Fruit fly (Drosophila melanogaster) whole organism, embryonic: ENCODE results near the gene CG31948.

Source experiments
- CG10321 ChIP-seq: fragments of 200-800 bp; sonication (Bioruptor generic); IDR thresholded peaks from 2 replicates; pipeline ENCODE4 v1.3.6; 2022; ENCODE audit warnings: missing biosample characterization, missing genetic modification characterization
- CG10543 ChIP-seq: fragments of 200-800 bp; sonication (Bioruptor generic); optimal IDR thresholded peaks from 3 replicates; lab custom pipeline; 2017; ENCODE audit warnings: missing biosample characterization, mild to moderate bottlenecking, missing genetic modification characterization, moderate library complexity
- CG11504 ChIP-seq: fragments of 200-800 bp; sonication (Bioruptor generic); optimal IDR thresholded peaks from 3 replicates; lab custom pipeline; 2019; ENCODE audit warnings: missing biosample characterization, mild to moderate bottlenecking, missing genetic modification characterization, moderate library complexity
- CG11723 ChIP-seq: fragments of 200-800 bp; sonication (Bioruptor generic); optimal IDR thresholded peaks from 2 replicates; lab custom pipeline; 2017; ENCODE audit warnings: missing biosample characterization, mild to moderate bottlenecking, missing genetic modification characterization
- CG12155 ChIP-seq: fragments of 200-800 bp; sonication (Bioruptor generic); optimal IDR thresholded peaks from 3 replicates; lab custom pipeline; 2016; ENCODE audit warnings: missing biosample characterization, missing genetic modification characterization
- CG13287 ChIP-seq: fragments of 200-800 bp; sonication (Bioruptor generic); IDR thresholded peaks from 2 replicates; pipeline ENCODE4 v1.3.6; 2022; ENCODE audit warnings: missing biosample characterization, missing genetic modification characterization; ENCODE audit not compliant: partially characterized antibody
- CG13424 ChIP-seq: fragments of 200-800 bp; sonication (Bioruptor generic); optimal IDR thresholded peaks from 2 replicates; lab custom pipeline; 2019; ENCODE audit warnings: missing biosample characterization, mild to moderate bottlenecking, missing genetic modification characterization, moderate library complexity
- CG15514 ChIP-seq: fragments of 200-800 bp; sonication (Bioruptor generic); optimal IDR thresholded peaks from 3 replicates; lab custom pipeline; 2017; ENCODE audit warnings: missing biosample characterization, missing genetic modification characterization, mild to moderate bottlenecking, moderate library complexity, missing genetic modification reagents
- CG1647 ChIP-seq: fragments of 200-800 bp; sonication (Bioruptor generic); optimal IDR thresholded peaks from 3 replicates; lab custom pipeline; 2016; ENCODE audit warnings: missing biosample characterization, missing genetic modification characterization
- CG16815 ChIP-seq: fragments of 200-800 bp; sonication (Bioruptor generic); optimal IDR thresholded peaks from 3 replicates; lab custom pipeline; 2017; ENCODE audit warnings: missing biosample characterization, mild to moderate bottlenecking, missing genetic modification characterization
- CG17829 ChIP-seq: fragments of 200-800 bp; optimal IDR thresholded peaks from 2 replicates; lab custom pipeline; 2019; ENCODE audit warnings: missing biosample characterization, mild to moderate bottlenecking, missing genetic modification characterization, moderate library complexity
- CG18599 ChIP-seq: fragments of 200-800 bp; sonication (Bioruptor generic); optimal IDR thresholded peaks from 3 replicates; lab custom pipeline; 2017; ENCODE audit warnings: missing biosample characterization, missing genetic modification characterization, mild to moderate bottlenecking, moderate library complexity, missing genetic modification reagents
- CG2116 ChIP-seq: fragments of 200-800 bp; sonication (Bioruptor generic); optimal IDR thresholded peaks from 3 replicates; lab custom pipeline; 2018; ENCODE audit warnings: missing biosample characterization, mild to moderate bottlenecking, missing genetic modification characterization
- CG2202 ChIP-seq: fragments of 200-800 bp; sonication (Bioruptor generic); optimal IDR thresholded peaks from 2 replicates; lab custom pipeline; 2018; ENCODE audit warnings: missing biosample characterization, mild to moderate bottlenecking, missing genetic modification characterization
- CG31365 ChIP-seq: fragments of 200-800 bp; sonication (Bioruptor generic); optimal IDR thresholded peaks from 2 replicates; lab custom pipeline; 2018; ENCODE audit warnings: missing biosample characterization, mild to moderate bottlenecking, missing genetic modification characterization
- CG31388 ChIP-seq: fragments of 200-800 bp; sonication (Bioruptor generic); optimal IDR thresholded peaks from 2 replicates; lab custom pipeline; 2016; ENCODE audit warnings: missing biosample characterization, missing genetic modification characterization
- CG33213 ChIP-seq: fragments of 200-800 bp; sonication (Bioruptor generic); optimal IDR thresholded peaks from 3 replicates; lab custom pipeline; 2016; ENCODE audit warnings: missing biosample characterization, missing genetic modification characterization
- CG34224 ChIP-seq: fragments of 200-800 bp; sonication (Bioruptor generic); IDR thresholded peaks from 3 replicates; pipeline ENCODE4 v1.3.6; 2022; ENCODE audit warnings: missing biosample characterization, missing genetic modification characterization; ENCODE audit not compliant: partially characterized antibody
- CG34422 ChIP-seq: fragments of 200-800 bp; sonication (Bioruptor generic); IDR thresholded peaks from 3 replicates; pipeline ENCODE4 v1.3.6; 2022; ENCODE audit warnings: missing biosample characterization, missing genetic modification characterization
- CG3847 ChIP-seq: fragments of 200-800 bp; sonication (Bioruptor generic); IDR thresholded peaks from 2 replicates; pipeline ENCODE4 v1.3.6; 2022; ENCODE audit warnings: missing biosample characterization, missing genetic modification characterization
- CG5180 ChIP-seq: fragments of 200-800 bp; sonication (Bioruptor generic); optimal IDR thresholded peaks from 3 replicates; lab custom pipeline; 2017; ENCODE audit warnings: missing biosample characterization, missing genetic modification characterization, mild to moderate bottlenecking, moderate library complexity, missing genetic modification reagents
- CG6683 ChIP-seq: fragments of 200-800 bp; sonication (Bioruptor generic); optimal IDR thresholded peaks from 2 replicates; lab custom pipeline; 2017; ENCODE audit warnings: missing biosample characterization, mild to moderate bottlenecking, missing genetic modification characterization, missing genetic modification reagents
- CG6854 ChIP-seq: fragments of 200-800 bp; sonication (Bioruptor generic); optimal IDR thresholded peaks from 3 replicates; lab custom pipeline; 2017; ENCODE audit warnings: missing biosample characterization, mild to moderate bottlenecking, missing genetic modification characterization
- CG9817 ChIP-seq: fragments of 200-800 bp; sonication (Bioruptor generic); optimal IDR thresholded peaks from 2 replicates; lab custom pipeline; 2018; ENCODE audit warnings: missing biosample characterization, mild to moderate bottlenecking, missing genetic modification characterization, moderate library complexity
- Dad ChIP-seq: fragments of 200-800 bp; sonication (Bioruptor generic); optimal IDR thresholded peaks from 3 replicates; lab custom pipeline; 2016; ENCODE audit warnings: missing biosample characterization, missing genetic modification characterization
- Dbx ChIP-seq: fragments of 200-800 bp; sonication (Bioruptor generic); IDR thresholded peaks from 3 replicates; pipeline ENCODE4 v1.3.6; 2022; ENCODE audit warnings: missing biosample characterization, missing genetic modification characterization
- Doc2 ChIP-seq: fragments of 200-800 bp; sonication (Bioruptor generic); IDR thresholded peaks from 2 replicates; pipeline ENCODE4 v1.3.6; 2022; ENCODE audit warnings: missing biosample characterization, missing genetic modification characterization
- Dref ChIP-seq: fragments of 200-800 bp; sonication (Bioruptor generic); IDR thresholded peaks from 2 replicates; pipeline ENCODE4 v1.3.6; 2022; ENCODE audit warnings: missing biosample characterization, missing genetic modification characterization
- E2f2 ChIP-seq: fragments of 200-800 bp; sonication (Bioruptor generic); IDR thresholded peaks from 2 replicates; pipeline ENCODE4 v1.3.6; 2022; ENCODE audit warnings: missing biosample characterization, missing genetic modification characterization
- HLHmδ ChIP-seq: fragments of 200-800 bp; sonication (Bioruptor generic); optimal IDR thresholded peaks from 2 replicates; lab custom pipeline; 2018; ENCODE audit warnings: missing biosample characterization, mild to moderate bottlenecking, missing genetic modification characterization, moderate library complexity
- Med ChIP-seq: fragments of 200-800 bp; sonication (Bioruptor generic); peaks from one replicate; lab custom pipeline; 2016; ENCODE audit warnings: missing biosample characterization, missing genetic modification characterization, mild to moderate bottlenecking, inconsistent platforms, moderate library complexity
- Nf-YC ChIP-seq: fragments of 200-800 bp; optimal IDR thresholded peaks from 3 replicates; lab custom pipeline; 2019; ENCODE audit warnings: missing biosample characterization, mild to moderate bottlenecking, missing genetic modification characterization, moderate library complexity
- Rfx ChIP-seq: fragments of 200-800 bp; sonication (Bioruptor generic); IDR thresholded peaks from 2 replicates; pipeline ENCODE4 v1.3.6; 2022; ENCODE audit warnings: missing biosample characterization, missing genetic modification characterization
- TFAM ChIP-seq: fragments of 200-800 bp; sonication (Bioruptor generic); optimal IDR thresholded peaks from 2 replicates; lab custom pipeline; 2017; ENCODE audit warnings: missing biosample characterization, missing genetic modification characterization, inconsistent platforms
- cad ChIP-seq: fragments of >200 bp; optimal IDR thresholded peaks from 2 replicates; lab custom pipeline; 2017; ENCODE audit warnings: missing biosample characterization, missing genetic modification characterization
- chm ChIP-seq: fragments of 200-800 bp; sonication (Bioruptor generic); IDR thresholded peaks from 2 replicates; pipeline ENCODE4 v1.3.6; 2022; ENCODE audit warnings: missing biosample characterization, missing genetic modification characterization
- fu2 ChIP-seq: fragments of 200-800 bp; sonication (Bioruptor generic); optimal IDR thresholded peaks from 2 replicates; lab custom pipeline; 2016; ENCODE audit warnings: missing biosample characterization, missing genetic modification characterization
- gem ChIP-seq: fragments of 200-800 bp; sonication (Bioruptor generic); optimal IDR thresholded peaks from 2 replicates; lab custom pipeline; 2019; ENCODE audit warnings: missing biosample characterization, mild to moderate bottlenecking, missing genetic modification characterization, moderate library complexity
- lbe ChIP-seq: fragments of 200-800 bp; sonication (Bioruptor generic); optimal IDR thresholded peaks from 2 replicates; lab custom pipeline; 2016; ENCODE audit warnings: missing biosample characterization, mild to moderate bottlenecking, missing genetic modification characterization
- nom ChIP-seq: fragments of 200-800 bp; sonication (Bioruptor generic); optimal IDR thresholded peaks from 2 replicates; lab custom pipeline; 2017; ENCODE audit warnings: missing biosample characterization, missing genetic modification characterization, mild to moderate bottlenecking, moderate library complexity, missing genetic modification reagents
- p53 ChIP-seq: fragments of 200-800 bp; sonication (Bioruptor generic); optimal IDR thresholded peaks from 2 replicates; lab custom pipeline; 2016; ENCODE audit warnings: missing biosample characterization, missing genetic modification characterization
- repo ChIP-seq: fragments of 200-800 bp; sonication (Bioruptor generic); optimal IDR thresholded peaks from 2 replicates; lab custom pipeline; 2016; ENCODE audit warnings: missing biosample characterization, missing genetic modification characterization
- sens ChIP-seq: fragments of 200-800 bp; sonication (Bioruptor generic); peaks from one replicate; lab custom pipeline; 2016; ENCODE audit warnings: missing biosample characterization, missing genetic modification characterization
- sim ChIP-seq: fragments of 200-800 bp; sonication (Bioruptor generic); IDR thresholded peaks from 2 replicates; pipeline ENCODE4 v1.3.6; 2022; ENCODE audit warnings: missing biosample characterization, missing genetic modification characterization
- sob ChIP-seq: fragments of 200-800 bp; sonication (Bioruptor generic); IDR thresholded peaks from 2 replicates; pipeline ENCODE4 v1.3.6; 2022; ENCODE audit warnings: missing biosample characterization, missing genetic modification characterization
- sr ChIP-seq: fragments of 200-800 bp; sonication (Bioruptor generic); IDR thresholded peaks from 3 replicates; pipeline ENCODE4 v1.3.6; 2022; ENCODE audit warnings: missing biosample characterization, missing genetic modification characterization
- unc-4 ChIP-seq: fragments of 200-800 bp; sonication (Bioruptor generic); IDR thresholded peaks from 2 replicates; pipeline ENCODE4 v1.3.6; 2022; ENCODE audit warnings: missing biosample characterization, missing genetic modification characterization; ENCODE audit not compliant: partially characterized antibody
- usp ChIP-seq: fragments of >200 bp; optimal IDR thresholded peaks from 2 replicates; lab custom pipeline; 2017; ENCODE audit warnings: missing biosample characterization, missing genetic modification characterization
- wek ChIP-seq: fragments of 200-800 bp; sonication (Bioruptor generic); optimal IDR thresholded peaks from 3 replicates; lab custom pipeline; 2018; ENCODE audit warnings: missing biosample characterization, mild to moderate bottlenecking, missing genetic modification characterization, moderate library complexity

CG31948 gene

DNA sequence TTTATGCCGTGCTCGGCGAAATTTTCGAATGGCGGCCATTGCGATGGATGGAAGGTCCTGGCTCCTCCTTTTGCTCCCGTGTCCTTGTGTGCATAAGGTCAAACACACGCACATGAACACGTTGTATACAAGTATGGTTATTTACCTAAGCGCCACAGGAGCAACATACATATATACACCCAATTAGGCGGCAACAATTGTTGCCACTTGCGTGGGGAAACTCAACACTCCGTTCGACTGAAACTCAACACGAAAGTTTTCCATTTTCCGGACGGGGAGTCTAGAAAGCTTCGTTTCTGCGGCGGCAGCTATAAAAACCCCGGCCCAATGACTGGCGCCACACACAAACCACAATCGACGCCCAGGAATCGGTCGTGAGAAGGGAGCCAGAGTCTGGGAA lies 25.2 kb downstream of the CG31948 start, which contains the start of gene CG46448 (continued):
- TF ChIP-seq CG2116 (GFP tag; lab: Kevin White, UChicago): no peak
- TF ChIP-seq sob (GFP tag; lab: Robert Waterston, UW): no peak
- no peak for TF ChIP-seq CG6683 (GFP tag; lab: Kevin White, UChicago)
- TF ChIP-seq usp: no peak
- TF ChIP-seq Doc2 (GFP tag; lab: Robert Waterston, UW): no peak
- TF ChIP-seq CG18599 (GFP tag; lab: Kevin White, UChicago): no peak
- TF ChIP-seq cad: no peak
- no peak for TF ChIP-seq CG10321 (GFP tag; lab: Robert Waterston, UW)
- no peak for TF ChIP-seq TFAM
- peak; percentile 87 for TF ChIP-seq Nf-YC

DNA sequence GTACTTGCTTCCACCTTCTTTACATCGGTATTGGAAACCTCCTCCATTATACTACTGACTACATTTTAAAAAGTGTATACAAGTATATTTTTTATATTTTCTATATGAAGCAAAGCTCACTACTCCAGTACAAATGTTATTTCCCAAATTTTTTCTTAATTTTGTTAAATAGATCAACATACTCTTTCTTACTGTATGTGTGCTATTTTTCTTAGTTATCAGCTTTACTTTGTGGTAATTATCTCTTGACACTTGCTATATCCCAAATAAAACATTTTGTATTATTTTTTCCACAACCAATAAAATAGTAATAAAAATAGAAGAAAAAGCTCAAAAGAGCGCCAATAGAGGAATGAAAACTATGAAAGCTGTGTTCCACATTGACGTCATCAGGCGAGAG lies 25.9 kb downstream of the CG31948 start, which contains the start of gene CG43750:
CG43750 (minus strand) TSS at position 101 of the 400 bp plus-strand sequence.
- TF ChIP-seq gem (tag; lab: Kevin White, UChicago) (no peak), nom (no peak), CG31388 (no peak), Rfx (no peak), lbe (GFP tag; lab: Kevin White, UChicago) (no peak), CG12155 (GFP tag; lab: Kevin White, UChicago) (no peak), sim (GFP tag; lab: Robert Waterston, UW) (no peak), Dbx (GFP tag; lab: Robert Waterston, UW) (no peak), CG31365 (no peak), CG5180 (GFP tag; lab: Kevin White, UChicago) (no peak)

DNA sequence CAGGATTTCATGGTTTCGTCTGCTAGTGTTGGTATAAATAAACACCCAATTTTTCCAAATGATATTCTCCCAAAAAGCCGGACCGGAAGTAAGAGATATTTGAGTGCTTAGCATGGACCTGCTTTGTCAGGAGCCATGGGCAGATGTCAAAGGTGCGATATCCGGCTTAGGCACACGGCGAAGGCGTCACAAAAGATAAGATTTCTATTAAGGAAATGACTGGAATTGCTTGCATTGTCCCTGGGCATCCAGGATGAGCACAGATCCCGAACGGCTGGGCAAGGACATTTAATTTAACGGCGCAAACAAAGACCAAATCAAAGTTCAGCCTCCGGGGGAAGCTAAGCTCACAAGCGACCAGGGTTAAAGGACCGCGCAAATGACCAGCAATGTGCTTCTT lies 30.8 kb downstream of the CG31948 start, which contains the start of gene CG3557:
CG3557 (minus strand) TSS at position 101 of the 400 bp plus-strand sequence.
- TF ChIP-seq CG10543: no peak
- TF ChIP-seq CG11723 (GFP tag; lab: Kevin White, UChicago): no peak
- no peak for TF ChIP-seq CG6854
- no peak for TF ChIP-seq sr (GFP tag; lab: Robert Waterston, UW)
- TF ChIP-seq CG13424 (tag; lab: Kevin White, UChicago): no peak
- TF ChIP-seq CG18599 (GFP tag; lab: Kevin White, UChicago): no peak
- TF ChIP-seq fu2 (GFP tag; lab: Kevin White, UChicago): no peak
- no peak for TF ChIP-seq CG2202 (tag; lab: Kevin White, UChicago)
- TF ChIP-seq CG1647: no peak
- no peak for TF ChIP-seq HLHmδ
- TF ChIP-seq repo (GFP tag; lab: Kevin White, UChicago): no peak
- TF ChIP-seq, all 482 proteins: peak for 0

DNA sequence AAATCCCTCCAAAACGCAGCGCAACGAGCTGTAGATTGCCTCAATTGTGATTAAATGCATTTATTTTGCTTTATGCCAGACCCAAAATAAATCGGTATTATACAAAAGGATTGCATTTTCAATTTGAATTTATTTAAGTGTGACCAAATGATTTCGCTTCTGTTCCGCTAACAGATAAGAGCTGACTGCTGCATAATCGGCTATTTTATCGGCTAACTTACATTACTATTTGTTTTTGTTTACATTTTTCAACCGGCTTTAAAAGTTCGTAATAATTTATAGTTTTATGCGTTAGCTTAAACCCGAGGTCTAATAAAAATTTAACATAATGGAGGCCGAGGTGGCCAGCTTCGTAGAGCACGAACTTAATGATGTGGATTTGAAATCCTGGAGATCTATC lies 33.5 kb downstream of the CG31948 start, which contains the start of gene PIG-Wa:
PIG-Wa (plus strand) TSS at position 232 of the 400 bp plus-strand sequence.
- TF ChIP-seq CG9817 (tag; lab: Kevin White, UChicago) (no peak), Dref (peak; percentile 86), Med (GFP tag; lab: Kevin White, UChicago) (peak; percentile 84), Dad (GFP tag; lab: Kevin White, UChicago) (no peak), E2f2 (GFP tag; lab: Robert Waterston, UW) (peak; percentile 94), unc-4 (no peak), CG34422 (peak; percentile 76; the same call in 2 of the 3 replicates), CG17829 (tag; lab: Kevin White, UChicago) (no peak), CG3847 (GFP tag; lab: Robert Waterston, UW) (peak; percentile 54), CG16815 (GFP tag; lab: Kevin White, UChicago) (no peak), sens (GFP tag; lab: Kevin White, UChicago) (peak; percentile 63), p53 (GFP tag; lab: Kevin White, UChicago) (no peak), CG15514 (GFP tag; lab: Kevin White, UChicago) (peak; percentile 17), CG13287 (peak; percentile 62), CG34224 (GFP tag; lab: Robert Waterston, UW) (peak; percentile 59; the same call in 2 of the 3 replicates), wek (GFP tag; lab: Kevin White, UChicago) (peak; percentile 34), chm (GFP tag; lab: Robert Waterston, UW) (no peak), CG33213 (peak; percentile 59), CG11504 (peak; percentile 13)
